Fruit fly (Drosophila melanogaster) whole organism, embryonic: Measurements from ENCODE around the gene CG42711.
A peak's percentile ranks its signal among the peaks of the same experiment; 100 is the strongest.

Experiments used
- Abd-B ChIP-seq: fragments of 200-800 bp; sonication (Bioruptor generic); optimal IDR thresholded peaks from 2 replicates; lab custom pipeline; 2018; ENCODE audit warnings: missing biosample characterization, mild to moderate bottlenecking, missing genetic modification characterization, moderate library complexity
- Atf6 ChIP-seq: fragments of 200-800 bp; sonication (Bioruptor generic); IDR thresholded peaks from 2 replicates; pipeline ENCODE4 v1.3.6; 2022; ENCODE audit warnings: missing biosample characterization, missing genetic modification characterization
- Bteb2 ChIP-seq: fragments of 200-800 bp; sonication (Bioruptor generic); optimal IDR thresholded peaks from 2 replicates; lab custom pipeline; 2016; ENCODE audit warnings: missing biosample characterization, missing genetic modification characterization
- CG10209 ChIP-seq: fragments of 200-800 bp; sonication (Bioruptor generic); optimal IDR thresholded peaks from 3 replicates; lab custom pipeline; 2017; ENCODE audit warnings: missing biosample characterization, mild to moderate bottlenecking, missing genetic modification characterization, missing genetic modification reagents
- CG10321 ChIP-seq: fragments of 200-800 bp; sonication (Bioruptor generic); IDR thresholded peaks from 2 replicates; pipeline ENCODE4 v1.3.6; 2022; ENCODE audit warnings: missing biosample characterization, missing genetic modification characterization
- CG10366 ChIP-seq: fragments of 200-800 bp; sonication (Bioruptor generic); IDR thresholded peaks from 2 replicates; pipeline ENCODE4 v1.3.6; 2022; ENCODE audit warnings: missing biosample characterization, missing genetic modification characterization
- CG10565 ChIP-seq: fragments of 200-800 bp; sonication (Bioruptor generic); optimal IDR thresholded peaks from 3 replicates; lab custom pipeline; 2016; ENCODE audit warnings: missing biosample characterization, mild to moderate bottlenecking, missing genetic modification characterization
- CG11398 ChIP-seq: fragments of 200-800 bp; sonication (Bioruptor generic); optimal IDR thresholded peaks from 2 replicates; lab custom pipeline; 2016; ENCODE audit warnings: missing biosample characterization, missing genetic modification characterization
- CG14014 ChIP-seq: fragments of 200-800 bp; sonication (Bioruptor generic); IDR thresholded peaks from 2 replicates; pipeline ENCODE4 v1.3.6; 2022; ENCODE audit warnings: missing biosample characterization, missing genetic modification characterization
- CG1602 ChIP-seq: fragments of 200-800 bp; sonication (Bioruptor generic); optimal IDR thresholded peaks from 3 replicates; lab custom pipeline; 2016; ENCODE audit warnings: missing biosample characterization, missing genetic modification characterization
- CG16813 ChIP-seq: fragments of 200-800 bp; sonication (Bioruptor generic); IDR thresholded peaks from 3 replicates; pipeline ENCODE4 v1.3.6; 2022; ENCODE audit warnings: missing biosample characterization, missing genetic modification characterization; ENCODE audit not compliant: partially characterized antibody
- CG17186 ChIP-seq: fragments of 200-800 bp; sonication (Bioruptor generic); optimal IDR thresholded peaks from 3 replicates; lab custom pipeline; 2017; ENCODE audit warnings: missing biosample characterization, missing genetic modification reagents, missing genetic modification characterization
- CG2678 ChIP-seq: fragments of 200-800 bp; sonication (Bioruptor generic); optimal IDR thresholded peaks from 3 replicates; lab custom pipeline; 2019; ENCODE audit warnings: missing biosample characterization, mild to moderate bottlenecking, missing genetic modification characterization, moderate library complexity
- CG2889 ChIP-seq: fragments of 200-800 bp; sonication (Bioruptor generic); IDR thresholded peaks from 3 replicates; pipeline ENCODE4 v1.3.6; 2022; ENCODE audit warnings: missing biosample characterization, missing genetic modification characterization
- CG33213 ChIP-seq: fragments of 200-800 bp; sonication (Bioruptor generic); optimal IDR thresholded peaks from 3 replicates; lab custom pipeline; 2016; ENCODE audit warnings: missing biosample characterization, missing genetic modification characterization
- CG42726 ChIP-seq: fragments of 200-800 bp; sonication (Bioruptor generic); IDR thresholded peaks from 2 replicates; pipeline ENCODE4 v1.3.6; 2022; ENCODE audit warnings: missing biosample characterization, missing genetic modification characterization; ENCODE audit not compliant: partially characterized antibody
- CG4404 ChIP-seq: fragments of 200-800 bp; sonication (Bioruptor generic); IDR thresholded peaks from 2 replicates; pipeline ENCODE4 v1.3.6; 2022; ENCODE audit warnings: missing biosample characterization, missing genetic modification characterization
- CG6175 ChIP-seq: fragments of 200-800 bp; sonication (Bioruptor generic); IDR thresholded peaks from 3 replicates; pipeline ENCODE4 v1.3.6; 2022; ENCODE audit warnings: missing biosample characterization, missing genetic modification characterization
- CG6272 ChIP-seq: fragments of 200-800 bp; sonication (Bioruptor generic); IDR thresholded peaks from 2 replicates; pipeline ENCODE4 v1.3.6; 2022; ENCODE audit warnings: missing biosample characterization, missing genetic modification characterization
- CG7928 ChIP-seq: fragments of 200-800 bp; sonication (Bioruptor generic); optimal IDR thresholded peaks from 2 replicates; lab custom pipeline; 2017; ENCODE audit warnings: missing biosample characterization, mild to moderate bottlenecking, missing genetic modification characterization
- CG8359 ChIP-seq: fragments of 200-800 bp; sonication (Bioruptor generic); optimal IDR thresholded peaks from 2 replicates; lab custom pipeline; 2017; ENCODE audit warnings: missing biosample characterization, mild to moderate bottlenecking, missing genetic modification characterization, borderline replicate concordance
- CG9727 ChIP-seq: fragments of 200-800 bp; sonication (Bioruptor generic); optimal IDR thresholded peaks from 3 replicates; lab custom pipeline; 2017; ENCODE audit warnings: missing biosample characterization, mild to moderate bottlenecking, missing genetic modification characterization
- CG9817 ChIP-seq: fragments of 200-800 bp; sonication (Bioruptor generic); optimal IDR thresholded peaks from 2 replicates; lab custom pipeline; 2018; ENCODE audit warnings: missing biosample characterization, mild to moderate bottlenecking, missing genetic modification characterization, moderate library complexity
- CkIIα-i1 ChIP-seq: fragments of 200-800 bp; sonication (Bioruptor generic); IDR thresholded peaks from 2 replicates; pipeline ENCODE4 v1.3.6; 2022; ENCODE audit warnings: missing biosample characterization, missing genetic modification characterization
- D19B ChIP-seq: fragments of 200-800 bp; sonication (Bioruptor generic); optimal IDR thresholded peaks from 2 replicates; lab custom pipeline; 2017; ENCODE audit warnings: missing biosample characterization, mild to moderate bottlenecking, missing genetic modification characterization
- Doc2 ChIP-seq: fragments of 200-800 bp; sonication (Bioruptor generic); IDR thresholded peaks from 2 replicates; pipeline ENCODE4 v1.3.6; 2022; ENCODE audit warnings: missing biosample characterization, missing genetic modification characterization
- Fer3 ChIP-seq: fragments of 200-800 bp; sonication (Bioruptor generic); optimal IDR thresholded peaks from 2 replicates; lab custom pipeline; 2018; ENCODE audit warnings: missing biosample characterization, mild to moderate bottlenecking, missing genetic modification characterization, moderate library complexity
- HLH3B ChIP-seq: fragments of 200-800 bp; sonication (Bioruptor generic); IDR thresholded peaks from 2 replicates; pipeline ENCODE4 v1.3.6; 2022; ENCODE audit warnings: missing biosample characterization, missing genetic modification characterization
- HLHmδ ChIP-seq: fragments of 200-800 bp; sonication (Bioruptor generic); optimal IDR thresholded peaks from 2 replicates; lab custom pipeline; 2018; ENCODE audit warnings: missing biosample characterization, mild to moderate bottlenecking, missing genetic modification characterization, moderate library complexity
- Mad ChIP-seq: fragments of 200-800 bp; sonication (Bioruptor generic); optimal IDR thresholded peaks from 2 replicates; lab custom pipeline; 2016; ENCODE audit warnings: missing biosample characterization, missing genetic modification characterization
- Nf-YA ChIP-seq: fragments of 200-800 bp; sonication (Bioruptor generic); IDR thresholded peaks from 2 replicates; pipeline ENCODE4 v1.3.6; 2022; ENCODE audit warnings: missing biosample characterization, missing genetic modification characterization
- NfI ChIP-seq: fragments of 200-800 bp; sonication (Bioruptor generic); optimal IDR thresholded peaks from 3 replicates; lab custom pipeline; 2018; ENCODE audit warnings: missing biosample characterization, mild to moderate bottlenecking, missing genetic modification characterization, moderate library complexity
- Sry-δ ChIP-seq: fragments of 200-800 bp; sonication (Bioruptor generic); optimal IDR thresholded peaks from 2 replicates; lab custom pipeline; 2016; ENCODE audit warnings: missing biosample characterization, missing genetic modification characterization
- Xrp1 ChIP-seq: fragments of 200-800 bp; sonication (Bioruptor generic); IDR thresholded peaks from 2 replicates; pipeline ENCODE4 v1.3.6; 2022; ENCODE audit warnings: missing biosample characterization, missing genetic modification characterization
- al ChIP-seq: fragments of 200-800 bp; sonication (Bioruptor generic); IDR thresholded peaks from 2 replicates; pipeline ENCODE4 v1.3.6; 2022; ENCODE audit warnings: missing biosample characterization, missing genetic modification characterization
- br ChIP-seq: fragments of >200 bp; optimal IDR thresholded peaks from 2 replicates; lab custom pipeline; 2017
- cas ChIP-seq: fragments of 200-800 bp; sonication (Bioruptor generic); IDR thresholded peaks from 2 replicates; pipeline ENCODE4 v1.3.6; 2022; ENCODE audit warnings: missing biosample characterization, missing genetic modification characterization
- cg ChIP-seq: fragments of 200-800 bp; sonication (Bioruptor generic); optimal IDR thresholded peaks from 3 replicates; lab custom pipeline; 2019; ENCODE audit warnings: missing biosample characterization, mild to moderate bottlenecking, missing genetic modification characterization, moderate library complexity
- hbn ChIP-seq: fragments of 200-800 bp; sonication (Bioruptor generic); IDR thresholded peaks from 2 replicates; pipeline ENCODE4 v1.3.6; 2022; ENCODE audit warnings: missing biosample characterization, missing genetic modification characterization; ENCODE audit not compliant: partially characterized antibody
- mam ChIP-seq: fragments of 200-800 bp; sonication (Bioruptor generic); optimal IDR thresholded peaks from 3 replicates; lab custom pipeline; 2016; ENCODE audit warnings: missing biosample characterization, missing genetic modification characterization
- nmo ChIP-seq: fragments of 200-800 bp; sonication (Bioruptor generic); optimal IDR thresholded peaks from 2 replicates; lab custom pipeline; 2018; ENCODE audit warnings: missing biosample characterization, mild to moderate bottlenecking, missing genetic modification characterization, moderate library complexity
- oc ChIP-seq: fragments of 200-800 bp; sonication (Bioruptor generic); optimal IDR thresholded peaks from 2 replicates; lab custom pipeline; 2018; ENCODE audit warnings: missing biosample characterization, mild to moderate bottlenecking, missing genetic modification characterization, moderate library complexity
- pzg ChIP-seq: fragments of 200-800 bp; sonication (Bioruptor generic); optimal IDR thresholded peaks from 3 replicates; lab custom pipeline; 2018; ENCODE audit warnings: missing biosample characterization, mild to moderate bottlenecking, missing genetic modification characterization, moderate library complexity
- rib ChIP-seq: fragments of 200-800 bp; sonication (Bioruptor generic); IDR thresholded peaks from 2 replicates; pipeline ENCODE4 v1.3.6; 2022; ENCODE audit warnings: missing biosample characterization, missing genetic modification characterization
- sens ChIP-seq: fragments of 200-800 bp; sonication (Bioruptor generic); peaks from one replicate; lab custom pipeline; 2016; ENCODE audit warnings: missing biosample characterization, missing genetic modification characterization
- seq ChIP-seq: fragments of 200-800 bp; sonication (Bioruptor generic); IDR thresholded peaks from 2 replicates; pipeline ENCODE4 v1.3.6; 2022; ENCODE audit warnings: missing biosample characterization, missing genetic modification characterization
- slou ChIP-seq: fragments of 200-800 bp; sonication (Bioruptor generic); optimal IDR thresholded peaks from 3 replicates; lab custom pipeline; 2016; ENCODE audit warnings: missing biosample characterization, missing genetic modification characterization
- tio ChIP-seq: fragments of 200-800 bp; sonication (Bioruptor generic); optimal IDR thresholded peaks from 2 replicates; lab custom pipeline; 2017; ENCODE audit warnings: missing biosample characterization, missing genetic modification characterization, inconsistent platforms
- tup ChIP-seq: fragments of 200-800 bp; sonication (Bioruptor generic); optimal IDR thresholded peaks from 2 replicates; lab custom pipeline; 2016; ENCODE audit warnings: missing biosample characterization, mild to moderate bottlenecking, missing genetic modification characterization, moderate library complexity
- usp ChIP-seq: fragments of >200 bp; optimal IDR thresholded peaks from 2 replicates; lab custom pipeline; 2017; ENCODE audit warnings: missing biosample characterization, missing genetic modification characterization

Gene CG42711

DNA sequence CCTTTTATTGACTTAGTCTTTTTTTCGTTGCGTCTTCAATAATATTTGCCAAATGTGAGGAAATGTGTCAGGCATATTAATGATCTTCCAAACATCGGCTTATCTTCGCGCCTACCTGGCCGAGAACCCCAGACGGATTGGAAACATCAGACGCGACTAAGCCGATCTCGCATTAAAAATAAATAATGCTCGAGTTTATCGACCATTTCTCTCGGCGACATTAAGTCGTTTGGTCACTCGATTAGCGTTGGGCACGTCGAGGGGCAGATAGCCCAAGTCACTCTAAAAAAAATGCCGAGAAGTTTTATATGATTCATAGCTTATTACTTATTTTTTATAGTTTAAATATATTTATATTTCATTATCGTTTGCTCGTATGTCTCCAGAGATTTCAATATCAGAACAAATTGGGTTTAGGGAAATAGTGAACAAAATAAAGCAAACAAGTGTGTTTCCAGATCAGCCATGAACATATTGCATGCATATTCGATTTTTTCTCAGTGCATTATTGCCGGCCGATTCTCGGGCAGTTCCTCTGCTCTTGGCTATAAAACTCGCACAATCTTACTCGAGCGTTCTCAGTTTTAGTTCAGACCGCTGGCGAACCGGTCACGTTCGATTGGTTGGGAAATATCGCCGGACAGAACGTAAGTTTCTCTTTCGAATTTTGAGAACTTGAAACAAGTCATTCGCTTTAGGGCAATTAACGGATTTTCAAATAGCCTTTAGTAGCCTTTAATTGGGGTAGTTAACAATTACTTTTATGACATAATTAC, 25.9 kb downstream of the CG42711 start, which contains the start of gene Ance (continued):
- TF ChIP-seq CG6272 (GFP tag; lab: Robert Waterston, UW) (no peak), CG10321 (GFP tag; lab: Robert Waterston, UW) (no peak), tio (GFP tag; lab: Kevin White, UChicago) (no peak), NfI (GFP tag; lab: Kevin White, UChicago) (peak; percentile 69), CG14014 (GFP tag; lab: Robert Waterston, UW) (no peak), HLHmδ (GFP tag; lab: Kevin White, UChicago) (no peak), CG10209 (peak; percentile 51), rib (GFP tag; lab: Robert Waterston, UW) (peak; percentile 34; the same call in 1 of the 2 replicates), sens (GFP tag; lab: Kevin White, UChicago) (peak; percentile 39), CkIIα-i1 (GFP tag; lab: Robert Waterston, UW) (no peak), tup (GFP tag; lab: Kevin White, UChicago) (no peak), hbn (GFP tag; lab: Robert Waterston, UW) (no peak), CG4404 (GFP tag; lab: Robert Waterston, UW) (peak; percentile 43; the same call in 1 of the 2 replicates), nmo (GFP tag; lab: Kevin White, UChicago) (peak; percentile 73), CG6175 (GFP tag; lab: Robert Waterston, UW) (no peak), CG7928 (GFP tag; lab: Kevin White, UChicago) (no peak), slou (GFP tag; lab: Kevin White, UChicago) (no peak), Abd-B (peak; percentile 35), Sry-δ (GFP tag; lab: Kevin White, UChicago) (no peak), CG11398 (no peak), br (lab: Kevin White, UChicago) (no peak), al (GFP tag; lab: Robert Waterston, UW) (peak; percentile 57; the same call in 1 of the 2 replicates), pzg (no peak), CG2678 (tag; lab: Kevin White, UChicago) (peak; percentile 69), Nf-YA (GFP tag; lab: Robert Waterston, UW) (no peak), seq (GFP tag; lab: Robert Waterston, UW) (no peak), CG10565 (GFP tag; lab: Kevin White, UChicago) (no peak), Bteb2 (no peak), mam (GFP tag; lab: Kevin White, UChicago) (no peak), Mad (GFP tag; lab: Kevin White, UChicago) (no peak), D19B (GFP tag; lab: Kevin White, UChicago) (no peak), Xrp1 (GFP tag; lab: Robert Waterston, UW) (peak; percentile 59; the same call in 1 of the 2 replicates), usp (no peak), CG8359 (GFP tag; lab: Kevin White, UChicago) (no peak), Fer3 (tag; lab: Kevin White, UChicago) (peak; percentile 46), HLH3B (GFP tag; lab: Robert Waterston, UW) (0 out of 2 replicates have a peak, but pooled peaks have one; percentile 10), CG9817 (tag; lab: Kevin White, UChicago) (peak; percentile 50), cg (no peak), Doc2 (GFP tag; lab: Robert Waterston, UW) (no peak), CG2889 (no peak), CG33213 (GFP tag; lab: Kevin White, UChicago) (no peak), CG16813 (GFP tag; lab: Robert Waterston, UW) (no peak), Atf6 (GFP tag; lab: Robert Waterston, UW) (peak; percentile 69), CG42726 (0 out of 2 replicates have a peak, but pooled peaks have one; percentile 26), CG17186 (no peak), cas (peak; percentile 59; the same call in 1 of the 2 replicates), CG9727 (GFP tag; lab: Kevin White, UChicago) (peak; percentile 60), oc (tag; lab: Kevin White, UChicago) (peak; percentile 62), CG1602 (GFP tag; lab: Kevin White, UChicago) (no peak), CG10366 (GFP tag; lab: Robert Waterston, UW) (no peak)
